Worm (Caenorhabditis elegans) whole organism, L3 larva: ENCODE data around the gene ears-2.

Experiments used
- ZK546.5 ChIP-seq: sonication (generic microtip); optimal IDR thresholded peaks from 2 replicates; lab custom pipeline; 2017; ENCODE audit warnings: missing biosample characterization, missing genetic modification characterization
- aly-2 ChIP-seq: fragments of 150-350 bp; optimal IDR thresholded peaks from 2 replicates; lab custom pipeline; 2014; ENCODE audit warnings: missing biosample characterization, missing genetic modification characterization
- egl-5 ChIP-seq: fragments of 150-350 bp; optimal IDR thresholded peaks from 2 replicates; lab custom pipeline; 2017; ENCODE audit warnings: missing biosample characterization, missing genetic modification reagents, missing genetic modification characterization, inconsistent platforms
- elt-3 ChIP-seq, 3 experiments: fragments of 150-350 bp in 1 of 3; sonication (generic microtip) in 2 of 3; optimal IDR thresholded peaks; 2 replicates in 2 of 3; 4 replicates in 1 of 3; lab custom pipeline; 2014 to 2017; ENCODE audit warnings: missing biosample characterization in 3 of 3, missing genetic modification characterization in 3 of 3
- fos-1 ChIP-seq: fragments of 150-350 bp; optimal IDR thresholded peaks from 2 replicates; lab custom pipeline; 2014; ENCODE audit warnings: missing biosample characterization, missing genetic modification characterization
- lin-39 ChIP-seq: fragments of 150-350 bp; optimal IDR thresholded peaks from 2 replicates; lab custom pipeline; 2018; ENCODE audit warnings: missing biosample characterization, missing genetic modification reagents, missing genetic modification characterization
- mdl-1 ChIP-seq: fragments of 150-350 bp; optimal IDR thresholded peaks from 2 replicates; lab custom pipeline; 2014; ENCODE audit warnings: missing biosample characterization, missing genetic modification characterization
- nhr-12 ChIP-seq: fragments of 150-350 bp; optimal IDR thresholded peaks from 2 replicates; lab custom pipeline; 2014; ENCODE audit warnings: missing biosample characterization, missing genetic modification characterization
- nhr-237 ChIP-seq: fragments of 150-350 bp; optimal IDR thresholded peaks from 2 replicates; lab custom pipeline; 2014; ENCODE audit warnings: missing biosample characterization, missing genetic modification characterization
- pqm-1 ChIP-seq: fragments of 150-350 bp; optimal IDR thresholded peaks from 2 replicates; lab custom pipeline; 2017; ENCODE audit warnings: missing biosample characterization, missing genetic modification characterization, inconsistent platforms
- skn-1 ChIP-seq: fragments of 150-350 bp; optimal IDR thresholded peaks from 2 replicates; lab custom pipeline; 2014; ENCODE audit warnings: missing biosample characterization, missing genetic modification characterization
- ztf-11 ChIP-seq: fragments of 150-350 bp; optimal IDR thresholded peaks from 2 replicates; lab custom pipeline; 2014; ENCODE audit warnings: missing biosample characterization, missing genetic modification characterization
- ztf-4 ChIP-seq: fragments of 150-350 bp; optimal IDR thresholded peaks from 2 replicates; lab custom pipeline; 2014; ENCODE audit warnings: missing biosample characterization, missing genetic modification characterization

- TF ChIP-seq lin-39 (no peak), elt-3 (tag; optimal IDR thresholded peaks at IDR 0.05; lab: Kevin White, UChicago) (no peak), ZK546.5 (tag; lab: Kevin White, UChicago) (no peak), nhr-237 (tag; lab: Kevin White, UChicago) (no peak), pqm-1 (no peak), egl-5 (tag; lab: Kevin White, UChicago) (no peak), fos-1 (tag; lab: Kevin White, UChicago) (no peak), skn-1 (no peak), mdl-1 (no peak), aly-2 (tag; lab: Kevin White, UChicago) (no peak), ztf-4 (tag; lab: Kevin White, UChicago) (no peak), nhr-12 (tag; lab: Kevin White, UChicago) (no peak), ztf-11 (tag; lab: Kevin White, UChicago) (no peak)
Measured at ce11 chrIV:387283-388048, 2.8 kb downstream of the ears-2 start.
